Worm (Caenorhabditis elegans): ENCODE results near the gene nhr-35.

The nhr-35 gene

DNA sequence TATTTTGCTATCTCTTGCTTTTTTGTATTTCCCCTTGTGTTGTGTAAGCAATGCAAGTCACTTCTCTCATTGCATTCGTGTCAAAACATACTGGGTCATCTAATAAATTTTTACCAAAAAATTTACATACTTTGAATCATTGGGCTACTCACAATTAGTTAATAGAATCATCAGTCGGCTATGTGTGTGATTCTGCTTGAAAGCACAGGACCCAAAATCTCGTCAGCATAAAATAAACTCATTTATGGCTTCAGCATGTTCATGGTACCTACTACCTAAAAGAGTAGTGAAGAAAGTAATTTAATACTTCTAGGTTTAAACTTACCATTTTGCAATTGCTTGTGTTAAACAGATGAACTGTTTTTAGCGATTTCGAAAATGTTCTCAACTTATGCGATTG, 6.1 kb upstream of the nhr-35 start:
- no peak for TF ChIP-seq lin-14 (GFP tag; optimal IDR thresholded peaks at IDR 0.05)
- no peak for TF ChIP-seq irx-1 (tag; optimal IDR thresholded peaks at IDR 0.05)
- no peak; the same call in 1 of the 2 replicates for TF ChIP-seq nhr-19 (GFP tag; conservative IDR thresholded peaks at IDR 0.05)
- TF ChIP-seq elt-2 (tag; optimal IDR thresholded peaks at IDR 0.05) = peak; percentile 17
- peak; percentile 4 for TF ChIP-seq xbp-1 (tag; optimal IDR thresholded peaks at IDR 0.05)
- TF ChIP-seq aly-2 (tag; optimal IDR thresholded peaks at IDR 0.05) = peak; percentile 84
- peak; percentile 40 for TF ChIP-seq nhr-71 (tag; optimal IDR thresholded peaks at IDR 0.05)
- peak; percentile 51 for TF ChIP-seq ama-1 (optimal IDR thresholded peaks at IDR 0.05)
- no peak for TF ChIP-seq nhr-20 (tag; optimal IDR thresholded peaks at IDR 0.05)
- peak; percentile 3 for TF ChIP-seq fos-1 (tag; optimal IDR thresholded peaks at IDR 0.05)

ce11 chrX:4528905-4529304, 3.6 kb upstream of the nhr-35 start:
- TF ChIP-seq nhr-77 (tag; optimal IDR thresholded peaks at IDR 0.05) (no peak), lsy-2 (tag; optimal IDR thresholded peaks at IDR 0.05) (peak; percentile 18 to 47), fkh-10 (GFP tag; optimal IDR thresholded peaks at IDR 0.05) (no peak), fkh-8 (tag; optimal IDR thresholded peaks at IDR 0.05) (no peak), elt-3 (tag; optimal IDR thresholded peaks at IDR 0.05) (peak; percentile 40 to 99 (median 90)), snpc-4 (tag; optimal IDR thresholded peaks at IDR 0.05) (no peak), efl-1 (optimal IDR thresholded peaks at IDR 0.05) (no peak), efl-1 (GFP tag; optimal IDR thresholded peaks at IDR 0.05 in 1 of 2) (peak in 1 of 2 experiments; percentile 68), vab-15 (tag; optimal IDR thresholded peaks at IDR 0.05) (no peak), nhr-19 (GFP tag; conservative IDR thresholded peaks at IDR 0.05) (peak; percentile 68), unc-86 (tag; optimal IDR thresholded peaks at IDR 0.05) (no peak), pag-3 (tag; optimal IDR thresholded peaks at IDR 0.05; ENCODE audit: borderline replicate concordance, insufficient read depth) (no peak), rnt-1 (tag; optimal IDR thresholded peaks at IDR 0.05) (no peak), jun-1 (tag; optimal IDR thresholded peaks at IDR 0.05) (peak; percentile 37), unc-130 (tag; optimal IDR thresholded peaks at IDR 0.05) (peak; percentile 83), C04F5.9 (tag; optimal IDR thresholded peaks at IDR 0.05) (no peak), nhr-237 (tag; optimal IDR thresholded peaks at IDR 0.05) (no peak), nhr-47 (tag; optimal IDR thresholded peaks at IDR 0.05) (peak; percentile 60), isw-1 (GFP tag; IDR thresholded peaks at IDR 0.05) (no peak), zag-1 (tag; optimal IDR thresholded peaks at IDR 0.05) (no peak), zip-4 (GFP tag; optimal IDR thresholded peaks at IDR 0.05) (no peak), ceh-82 (tag; optimal IDR thresholded peaks at IDR 0.05) (no peak), F16B12.6 (tag; optimal IDR thresholded peaks at IDR 0.05) (no peak), hpl-2 (GFP tag; optimal IDR thresholded peaks at IDR 0.05) (peak; percentile 24), grh-1 (GFP tag; IDR thresholded peaks at IDR 0.05) (peak; percentile 49; the same call in 1 of the 2 replicates), ets-5 (GFP tag; IDR thresholded peaks at IDR 0.05) (no peak), efl-3 (GFP tag; optimal IDR thresholded peaks at IDR 0.05) (no peak), ztf-4 (tag; optimal IDR thresholded peaks at IDR 0.05) (no peak), nhr-90 (tag; optimal IDR thresholded peaks at IDR 0.05; ENCODE audit: poor library complexity) (peak; percentile 87), nhr-28 (tag; optimal IDR thresholded peaks at IDR 0.05) (no peak), tlp-1 (tag; optimal IDR thresholded peaks at IDR 0.05) (no peak), xbp-1 (tag; optimal IDR thresholded peaks at IDR 0.05) (peak; percentile 84), unc-98 (GFP tag; IDR thresholded peaks at IDR 0.05) (no peak), tbx-2 (tag; optimal IDR thresholded peaks at IDR 0.05) (peak; percentile 74), lin-15B (tag; optimal IDR thresholded peaks at IDR 0.05) (no peak), blmp-1 (tag; optimal IDR thresholded peaks at IDR 0.05) (peak; percentile 92), hlh-17 (GFP tag; optimal IDR thresholded peaks at IDR 0.05; ENCODE audit: borderline replicate concordance) (no peak), elt-2 (tag; optimal IDR thresholded peaks at IDR 0.05) (peak; percentile 71), lin-14 (GFP tag; optimal IDR thresholded peaks at IDR 0.05) (peak; percentile 91), ama-1 (optimal IDR thresholded peaks at IDR 0.05) (no peak), sup-37 (GFP tag; optimal IDR thresholded peaks at IDR 0.05) (no peak), nhr-76 (tag; optimal IDR thresholded peaks at IDR 0.05) (no peak), mdl-1 (tag; optimal IDR thresholded peaks at IDR 0.05) (peak in 1 of 2 experiments; percentile 96), egl-27 (tag; optimal IDR thresholded peaks at IDR 0.05) (no peak), snu-23 (GFP tag; optimal IDR thresholded peaks at IDR 0.05) (peak; percentile 79), nhr-12 (tag; optimal IDR thresholded peaks at IDR 0.05) (no peak), sptf-1 (tag; optimal IDR thresholded peaks at IDR 0.05) (no peak)
